Worm (Caenorhabditis elegans) whole organism, L3 larva: ENCODE results near the gene cyp-35B3.

Experiments
- R02D3.7 ChIP-seq: fragments of 150-350 bp; optimal IDR thresholded peaks from 2 replicates; lab custom pipeline; 2014; ENCODE audit warnings: missing biosample characterization, missing genetic modification characterization
- ZK546.5 ChIP-seq: sonication (generic microtip); optimal IDR thresholded peaks from 2 replicates; lab custom pipeline; 2017; ENCODE audit warnings: missing biosample characterization, missing genetic modification characterization
- aly-2 ChIP-seq: fragments of 150-350 bp; optimal IDR thresholded peaks from 2 replicates; lab custom pipeline; 2014; ENCODE audit warnings: missing biosample characterization, missing genetic modification characterization
- ama-1 ChIP-seq: fragments of 150-350 bp; optimal IDR thresholded peaks from 2 replicates; lab custom pipeline; 2018
- ceh-82 ChIP-seq: fragments of 150-350 bp; optimal IDR thresholded peaks from 2 replicates; lab custom pipeline; 2014; ENCODE audit warnings: missing biosample characterization, missing genetic modification characterization
- daf-12 ChIP-seq: fragments of 150-350 bp; optimal IDR thresholded peaks from 2 replicates; lab custom pipeline; 2014; ENCODE audit warnings: missing biosample characterization, missing genetic modification reagents, missing genetic modification characterization
- egl-27 ChIP-seq: sonication (generic microtip); optimal IDR thresholded peaks from 4 replicates; lab custom pipeline; 2017; ENCODE audit warnings: missing biosample characterization, missing genetic modification reagents, missing genetic modification characterization
- egl-5 ChIP-seq: fragments of 150-350 bp; optimal IDR thresholded peaks from 2 replicates; lab custom pipeline; 2017; ENCODE audit warnings: missing biosample characterization, missing genetic modification reagents, missing genetic modification characterization, inconsistent platforms
- elt-1 ChIP-seq: fragments of 150-350 bp; optimal IDR thresholded peaks from 2 replicates; lab custom pipeline; 2014; ENCODE audit warnings: missing biosample characterization, missing genetic modification characterization
- elt-2 ChIP-seq: sonication (generic microtip); optimal IDR thresholded peaks from 2 replicates; lab custom pipeline; 2016; ENCODE audit warnings: missing genetic modification reagents, mild to moderate bottlenecking, missing genetic modification characterization, missing compliant biosample characterization
- elt-3 ChIP-seq, 3 experiments: fragments of 150-350 bp in 1 of 3; sonication (generic microtip) in 2 of 3; optimal IDR thresholded peaks; 2 replicates in 2 of 3; 4 replicates in 1 of 3; lab custom pipeline; 2014 to 2017; ENCODE audit warnings: missing biosample characterization in 3 of 3, missing genetic modification characterization in 3 of 3
- eor-1 ChIP-seq, 2 experiments: fragments of 150-350 bp; optimal IDR thresholded peaks; 2 replicates each; lab custom pipeline; 2014 to 2018; ENCODE audit warnings: missing biosample characterization in 2 of 2, missing genetic modification characterization in 2 of 2
- fkh-10 ChIP-seq: sonication (generic microtip); optimal IDR thresholded peaks from 2 replicates; lab custom pipeline; 2017; ENCODE audit warnings: missing biosample characterization, missing genetic modification reagents, missing genetic modification characterization
- fkh-2 ChIP-seq: fragments of 150-350 bp; optimal IDR thresholded peaks from 2 replicates; lab custom pipeline; 2014; ENCODE audit warnings: missing biosample characterization, missing genetic modification reagents, missing genetic modification characterization
- fos-1 ChIP-seq: fragments of 150-350 bp; optimal IDR thresholded peaks from 2 replicates; lab custom pipeline; 2014; ENCODE audit warnings: missing biosample characterization, missing genetic modification characterization
- hmg-11 ChIP-seq: sonication (generic microtip); optimal IDR thresholded peaks from 2 replicates; lab custom pipeline; 2016; ENCODE audit warnings: missing genetic modification characterization, missing compliant biosample characterization
- jun-1 ChIP-seq: fragments of 150-350 bp; optimal IDR thresholded peaks from 2 replicates; lab custom pipeline; 2014; ENCODE audit warnings: missing biosample characterization, missing genetic modification reagents, missing genetic modification characterization
- lin-15B ChIP-seq: fragments of 150-350 bp; optimal IDR thresholded peaks from 2 replicates; lab custom pipeline; 2014; ENCODE audit warnings: missing biosample characterization, missing genetic modification characterization
- lsy-12 ChIP-seq: sonication (generic microtip); optimal IDR thresholded peaks from 2 replicates; lab custom pipeline; 2016; ENCODE audit warnings: mild to moderate bottlenecking, missing genetic modification characterization, missing compliant biosample characterization
- mdl-1 ChIP-seq: fragments of 150-350 bp; optimal IDR thresholded peaks from 2 replicates; lab custom pipeline; 2014; ENCODE audit warnings: missing biosample characterization, missing genetic modification characterization
- mml-1 ChIP-seq: fragments of 150-350 bp; sonication (generic microtip); optimal IDR thresholded peaks from 3 replicates; lab custom pipeline; 2014; ENCODE audit warnings: missing biosample characterization, missing genetic modification characterization
- nfya-1 ChIP-seq: sonication (generic microtip); optimal IDR thresholded peaks from 2 replicates; lab custom pipeline; 2017; ENCODE audit warnings: missing genetic modification characterization, mild to moderate bottlenecking, missing compliant biosample characterization, antibody characterized with exemption, moderate library complexity; ENCODE audit not compliant: insufficient read depth
- nhr-11 ChIP-seq: fragments of 150-350 bp; optimal IDR thresholded peaks from 2 replicates; lab custom pipeline; 2014; ENCODE audit warnings: missing biosample characterization, missing genetic modification characterization
- nhr-12 ChIP-seq: fragments of 150-350 bp; optimal IDR thresholded peaks from 2 replicates; lab custom pipeline; 2014; ENCODE audit warnings: missing biosample characterization, missing genetic modification characterization
- nhr-23 ChIP-seq: fragments of 150-350 bp; optimal IDR thresholded peaks from 2 replicates; lab custom pipeline; 2014; ENCODE audit warnings: missing biosample characterization, missing genetic modification reagents, missing genetic modification characterization
- nhr-237 ChIP-seq: fragments of 150-350 bp; optimal IDR thresholded peaks from 2 replicates; lab custom pipeline; 2014; ENCODE audit warnings: missing biosample characterization, missing genetic modification characterization
- nhr-28 ChIP-seq: fragments of 150-350 bp; optimal IDR thresholded peaks from 2 replicates; lab custom pipeline; 2014; ENCODE audit warnings: missing biosample characterization, missing genetic modification characterization
- nhr-43 ChIP-seq: sonication (generic microtip); optimal IDR thresholded peaks from 2 replicates; lab custom pipeline; 2016; ENCODE audit warnings: mild to moderate bottlenecking, missing genetic modification characterization, missing compliant biosample characterization; ENCODE audit not compliant: poor library complexity, severe bottlenecking
- nhr-67 ChIP-seq: fragments of 150-350 bp; optimal IDR thresholded peaks from 2 replicates; lab custom pipeline; 2014; ENCODE audit warnings: missing biosample characterization, missing genetic modification characterization
- nhr-76 ChIP-seq: fragments of 150-350 bp; sonication (generic microtip); optimal IDR thresholded peaks from 5 replicates; lab custom pipeline; 2014; ENCODE audit warnings: missing biosample characterization, missing genetic modification characterization
- nhr-77 ChIP-seq: fragments of 150-350 bp; optimal IDR thresholded peaks from 2 replicates; lab custom pipeline; 2014; ENCODE audit warnings: missing biosample characterization, missing genetic modification characterization
- pha-4 ChIP-seq: fragments of 150-350 bp; optimal IDR thresholded peaks from 2 replicates; lab custom pipeline; 2014; ENCODE audit warnings: missing biosample characterization, missing genetic modification reagents, missing genetic modification characterization
- pqm-1 ChIP-seq: fragments of 150-350 bp; optimal IDR thresholded peaks from 2 replicates; lab custom pipeline; 2017; ENCODE audit warnings: missing biosample characterization, missing genetic modification characterization, inconsistent platforms
- skn-1 ChIP-seq: fragments of 150-350 bp; optimal IDR thresholded peaks from 2 replicates; lab custom pipeline; 2014; ENCODE audit warnings: missing biosample characterization, missing genetic modification characterization
- snpc-4 ChIP-seq: fragments of 150-350 bp; optimal IDR thresholded peaks from 2 replicates; lab custom pipeline; 2014; ENCODE audit warnings: missing biosample characterization, missing genetic modification characterization
- tbx-2 ChIP-seq: sonication (generic microtip); optimal IDR thresholded peaks from 2 replicates; lab custom pipeline; 2016; ENCODE audit warnings: mild to moderate bottlenecking, missing genetic modification characterization, missing compliant biosample characterization
- unc-39 ChIP-seq: sonication (generic microtip); optimal IDR thresholded peaks from 4 replicates; lab custom pipeline; 2017; ENCODE audit warnings: missing biosample characterization, missing genetic modification characterization
- unc-62 ChIP-seq: fragments of 150-350 bp; sonication (generic microtip); optimal IDR thresholded peaks from 4 replicates; lab custom pipeline; 2014; ENCODE audit warnings: missing biosample characterization, missing genetic modification reagents, missing genetic modification characterization
- zag-1 ChIP-seq: fragments of 150-350 bp; optimal IDR thresholded peaks from 2 replicates; lab custom pipeline; 2014; ENCODE audit warnings: missing biosample characterization, missing genetic modification characterization
- ztf-11 ChIP-seq: fragments of 150-350 bp; optimal IDR thresholded peaks from 2 replicates; lab custom pipeline; 2014; ENCODE audit warnings: missing biosample characterization, missing genetic modification characterization
- ztf-4 ChIP-seq: fragments of 150-350 bp; optimal IDR thresholded peaks from 2 replicates; lab custom pipeline; 2014; ENCODE audit warnings: missing biosample characterization, missing genetic modification characterization

cyp-35B3 gene

ce11 chrV:3943364-3943763 is 1.8 kb upstream of the cyp-35B3 start:
- TF ChIP-seq elt-3 (tag; optimal IDR thresholded peaks at IDR 0.05; lab: Kevin White, UChicago), result no peak
- TF ChIP-seq elt-2 (tag; lab: Kevin White, UChicago), result no peak
- no peak for TF ChIP-seq lsy-12
- no peak for TF ChIP-seq nhr-23
- TF ChIP-seq nhr-76 (tag; lab: Kevin White, UChicago), result no peak
- no peak for TF ChIP-seq R02D3.7 (tag; lab: Kevin White, UChicago)
- no peak for TF ChIP-seq nhr-77 (tag; lab: Kevin White, UChicago)
- TF ChIP-seq ama-1 (lab: Kevin White, UChicago), result no peak
- no peak for TF ChIP-seq aly-2 (tag; lab: Kevin White, UChicago)
- TF ChIP-seq hmg-11 (tag; lab: Kevin White, UChicago), result no peak
- no peak for TF ChIP-seq nhr-12 (tag; lab: Kevin White, UChicago)
- no peak for TF ChIP-seq egl-27 (tag; lab: Kevin White, UChicago)
- no peak for TF ChIP-seq ztf-11 (tag; lab: Kevin White, UChicago)
- TF ChIP-seq nhr-67, result no peak
- TF ChIP-seq nhr-28 (tag; lab: Kevin White, UChicago), result no peak
- TF ChIP-seq eor-1 (tag; optimal IDR thresholded peaks at IDR 0.05; lab: Kevin White, UChicago), result no peak
- TF ChIP-seq fkh-10, result no peak
- TF ChIP-seq mml-1 (tag; lab: Kevin White, UChicago), result no peak
- TF ChIP-seq zag-1, result no peak
- no peak for TF ChIP-seq ZK546.5 (tag; lab: Kevin White, UChicago)

DNA sequence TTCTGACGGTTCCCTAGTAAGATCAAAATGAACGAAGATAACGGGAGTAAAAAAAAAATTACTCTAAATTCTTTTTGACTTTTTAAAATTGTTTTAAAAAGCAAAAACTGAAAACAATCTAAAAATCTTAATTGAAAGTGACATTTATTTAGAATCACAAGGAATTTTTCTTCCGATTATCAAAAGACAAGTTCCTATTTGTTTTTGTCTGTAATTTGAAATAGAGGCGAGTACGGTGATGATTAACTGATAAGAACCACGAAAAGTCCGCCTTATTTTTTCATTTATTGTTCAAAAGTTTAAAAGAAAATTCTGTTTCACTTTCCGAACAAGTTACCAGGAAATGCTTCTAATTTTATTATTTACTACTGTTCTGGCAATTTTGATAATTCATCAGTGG is 4.6 kb downstream of the cyp-35B3 start, which contains the start of gene dach-1:
Gene dach-1, plus strand, starts transcription at position 301 of the 400 bp plus-strand sequence.
- no peak for TF ChIP-seq eor-1 (tag; optimal IDR thresholded peaks at IDR 0.05; lab: Kevin White, UChicago)
- TF ChIP-seq zag-1, result no peak
- TF ChIP-seq skn-1, result no peak
- no peak for TF ChIP-seq elt-3 (tag; optimal IDR thresholded peaks at IDR 0.05; lab: Kevin White, UChicago)
- no peak for TF ChIP-seq mml-1 (tag; lab: Kevin White, UChicago)
- no peak for TF ChIP-seq nhr-43 (tag; lab: Kevin White, UChicago)
- TF ChIP-seq snpc-4 (tag; lab: Kevin White, UChicago), result no peak
- TF ChIP-seq elt-2 (tag; lab: Kevin White, UChicago), result no peak
- no peak for TF ChIP-seq nhr-237 (tag; lab: Kevin White, UChicago)
- no peak for TF ChIP-seq nhr-23
- no peak for TF ChIP-seq unc-62
- no peak for TF ChIP-seq egl-5 (tag; lab: Kevin White, UChicago)
- no peak for TF ChIP-seq fos-1 (tag; lab: Kevin White, UChicago)
- TF ChIP-seq ama-1 (lab: Kevin White, UChicago), result no peak
- no peak for TF ChIP-seq ztf-4
- TF ChIP-seq nhr-11, result no peak
- no peak for TF ChIP-seq daf-12 (tag; lab: Kevin White, UChicago)
- TF ChIP-seq pqm-1 (tag; lab: Kevin White, UChicago), result no peak
- TF ChIP-seq, all 47 proteins: peak for 0

- TF ChIP-seq fkh-2 (no peak), egl-27 (tag; lab: Kevin White, UChicago) (no peak), nfya-1 (no peak), mml-1 (tag; lab: Kevin White, UChicago) (no peak), mdl-1 (no peak), jun-1 (no peak), nhr-237 (tag; lab: Kevin White, UChicago) (no peak), aly-2 (tag; lab: Kevin White, UChicago) (no peak)
Observed at ce11 chrV:3953739-3954138, 8.6 kb downstream of the cyp-35B3 start, which contains the start of gene str-247. TSS of gene str-247 (plus strand) at chrV:3954039.

DNA sequence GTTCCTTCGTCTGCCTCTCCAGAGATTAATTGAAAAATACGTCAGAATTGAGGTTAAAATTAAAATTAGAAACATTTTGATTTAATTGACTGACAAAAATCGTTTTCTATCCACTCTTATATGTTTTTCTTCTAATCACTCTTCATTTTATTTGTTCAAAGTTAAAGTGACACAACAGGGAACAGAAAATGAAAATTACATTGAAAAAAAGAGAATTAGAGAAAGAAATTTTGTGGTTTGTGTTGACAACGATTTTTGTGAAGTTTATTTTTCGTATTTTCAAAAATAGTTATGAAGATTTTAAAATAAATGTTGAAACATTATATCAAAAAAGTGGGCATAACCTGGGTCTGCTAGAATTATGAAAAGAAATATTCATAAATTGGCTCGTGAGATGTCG is 12.5 kb downstream of the cyp-35B3 start, which contains the start of gene cyp-34A5:
Gene cyp-34A5, minus strand, starts transcription at position 101 of the 400 bp plus-strand sequence.
- TF ChIP-seq elt-3 (tag; optimal IDR thresholded peaks at IDR 0.05; lab: Kevin White, UChicago) (no peak), nhr-28 (tag; lab: Kevin White, UChicago) (no peak), nhr-23 (no peak), elt-1 (tag; lab: Kevin White, UChicago) (no peak), tbx-2 (tag; lab: Kevin White, UChicago) (no peak), pha-4 (no peak), lin-15B (tag; lab: Kevin White, UChicago) (no peak), ZK546.5 (tag; lab: Kevin White, UChicago) (no peak), mml-1 (tag; lab: Kevin White, UChicago) (no peak), eor-1 (tag; optimal IDR thresholded peaks at IDR 0.05; lab: Kevin White, UChicago) (no peak), R02D3.7 (tag; lab: Kevin White, UChicago) (no peak), ceh-82 (no peak), nhr-237 (tag; lab: Kevin White, UChicago) (no peak), daf-12 (tag; lab: Kevin White, UChicago) (no peak), nhr-67 (no peak), fos-1 (tag; lab: Kevin White, UChicago) (no peak), unc-39 (no peak), ama-1 (lab: Kevin White, UChicago) (no peak), jun-1 (no peak)
